Worm (Caenorhabditis elegans): ENCODE data around the gene F59A6.12.

DNA sequence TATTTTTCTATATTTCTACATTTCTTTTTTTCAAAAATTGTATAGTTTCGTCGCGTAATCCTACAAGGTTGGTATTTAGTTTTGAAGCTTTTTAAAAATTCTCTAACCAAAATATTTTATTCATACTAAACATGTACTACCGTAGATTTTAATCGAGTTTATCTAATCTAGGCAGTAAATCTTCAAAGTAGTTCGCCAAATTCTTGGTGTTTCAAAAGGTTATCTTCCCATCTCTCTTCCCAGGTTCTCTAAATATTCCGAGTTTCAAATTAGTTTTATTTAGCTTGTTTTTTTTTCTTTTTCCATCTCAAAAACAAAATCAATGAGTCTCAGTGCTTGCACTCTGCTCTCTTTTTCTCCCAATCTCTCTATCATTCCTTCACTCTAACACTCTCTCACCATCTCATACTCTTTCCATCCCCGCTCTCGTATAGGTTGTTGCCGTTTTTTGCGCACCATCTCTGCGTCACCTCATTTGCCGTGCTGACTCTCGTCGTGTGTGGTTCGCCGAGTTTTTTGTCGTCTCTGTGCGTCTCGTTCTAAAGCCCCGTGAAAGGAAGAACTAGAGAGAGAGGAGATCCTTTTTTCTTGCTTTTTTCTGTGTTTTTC lies 5.2 kb upstream of the F59A6.12 start:
- TF ChIP-seq tab-1 (GFP tag; IDR thresholded peaks at IDR 0.05) = no peak
- no peak for TF ChIP-seq flt-1 (GFP tag; IDR thresholded peaks at IDR 0.05)
- TF ChIP-seq cog-1 (tag; optimal IDR thresholded peaks at IDR 0.05) = no peak
- no peak for TF ChIP-seq klf-2 (GFP tag; conservative IDR thresholded peaks at IDR 0.05)

All from whole organism, midembryonic.